Fruit fly (Drosophila melanogaster): ENCODE results near the gene CG5347.
A peak's percentile ranks its signal among the peaks of the same experiment; 100 is the strongest.

The CG5347 gene

dm6 chrX:14810433-14810832 is 33.9 kb downstream of the CG5347 start (continued):
- no peak for TF ChIP-seq CG6808 (GFP tag; optimal IDR thresholded peaks at IDR 0.05)
- no peak for TF ChIP-seq CG4318 (GFP tag; optimal IDR thresholded peaks at IDR 0.05)
- no peak for TF ChIP-seq Hr4 (GFP tag; optimal IDR thresholded peaks at IDR 0.05)
- no peak for TF ChIP-seq CG15336 (GFP tag; IDR thresholded peaks at IDR 0.05)
- TF ChIP-seq Hr38 (GFP tag; optimal IDR thresholded peaks at IDR 0.05) = no peak
- TF ChIP-seq CG3032 (tag; optimal IDR thresholded peaks at IDR 0.05) = no peak
- TF ChIP-seq cyc (GFP tag; optimal IDR thresholded peaks at IDR 0.05) = peak; percentile 15
- TF ChIP-seq lz (GFP tag; optimal IDR thresholded peaks at IDR 0.05) = peak; percentile 17
- TF ChIP-seq CG9139 (GFP tag; optimal IDR thresholded peaks at IDR 0.05) = no peak
- TF ChIP-seq svp (GFP tag) = peak; percentile 75
- peak; percentile 29 for TF ChIP-seq CG32006 (GFP tag; optimal IDR thresholded peaks at IDR 0.05)
- TF ChIP-seq CG16779 (tag; optimal IDR thresholded peaks at IDR 0.05) = no peak

dm6 chrX:14812239-14812638 is 35.7 kb downstream of the CG5347 start:
- TF ChIP-seq Eip78C (GFP tag) (no peak), CG8319 (GFP tag; optimal IDR thresholded peaks at IDR 0.05) (no peak), CG6792 (GFP tag; optimal IDR thresholded peaks at IDR 0.05) (no peak), Eip75B (GFP tag; optimal IDR thresholded peaks at IDR 0.05) (no peak), CG6854 (GFP tag; optimal IDR thresholded peaks at IDR 0.05) (no peak), eg (GFP tag; IDR thresholded peaks at IDR 0.05) (peak; percentile 76), vri (GFP tag; optimal IDR thresholded peaks at IDR 0.05) (no peak), Sox15 (GFP tag; optimal IDR thresholded peaks at IDR 0.05) (no peak), CG4318 (GFP tag; optimal IDR thresholded peaks at IDR 0.05) (peak; percentile 27), CG6808 (GFP tag; optimal IDR thresholded peaks at IDR 0.05) (no peak), Gug (GFP tag; IDR thresholded peaks at IDR 0.05) (peak; percentile 26; the same call in 1 of the 2 replicates), topi (GFP tag; optimal IDR thresholded peaks at IDR 0.05) (no peak), ss (GFP tag; optimal IDR thresholded peaks at IDR 0.05) (no peak), spab (GFP tag; optimal IDR thresholded peaks at IDR 0.05) (no peak), fkh (GFP tag; optimal IDR thresholded peaks at IDR 0.05) (no peak), CG15336 (GFP tag; IDR thresholded peaks at IDR 0.05) (peak; percentile 89), CG9139 (GFP tag; optimal IDR thresholded peaks at IDR 0.05) (no peak), CG16779 (tag; optimal IDR thresholded peaks at IDR 0.05) (no peak), CG6163 (GFP tag; IDR thresholded peaks at IDR 0.05) (peak; percentile 52; the same call in 2 of the 3 replicates), CG10631 (GFP tag; optimal IDR thresholded peaks at IDR 0.05) (peak; percentile 11), CG11762 (GFP tag; optimal IDR thresholded peaks at IDR 0.05; ENCODE audit: insufficient read depth) (no peak), Hr4 (GFP tag; optimal IDR thresholded peaks at IDR 0.05) (peak; percentile 63), dac (GFP tag; optimal IDR thresholded peaks at IDR 0.05) (peak; percentile 31), CG8119 (GFP tag; IDR thresholded peaks at IDR 0.05) (peak; percentile 80), CG8632 (GFP tag; optimal IDR thresholded peaks at IDR 0.05) (no peak), pdm3 (GFP tag; optimal IDR thresholded peaks at IDR 0.05) (peak; percentile 45), CG31627 (GFP tag; optimal IDR thresholded peaks at IDR 0.05) (no peak), OdsH (GFP tag; optimal IDR thresholded peaks at IDR 0.05) (peak; percentile 30), Blimp-1 (GFP tag; optimal IDR thresholded peaks at IDR 0.05) (no peak), achi (GFP tag; optimal IDR thresholded peaks at IDR 0.05) (peak; percentile 27), Lpt (GFP tag; optimal IDR thresholded peaks at IDR 0.05) (peak; percentile 37), fd59A (GFP tag; optimal IDR thresholded peaks at IDR 0.05) (no peak), CG6276 (GFP tag; optimal IDR thresholded peaks at IDR 0.05) (peak; percentile 73), Eip93F (GFP tag; optimal IDR thresholded peaks at IDR 0.05) (no peak), CG10669 (GFP tag; optimal IDR thresholded peaks at IDR 0.05) (no peak), acj6 (GFP tag; optimal IDR thresholded peaks at IDR 0.05) (peak; percentile 7), CG1621 (tag; optimal IDR thresholded peaks at IDR 0.05) (no peak), Met (GFP tag; optimal IDR thresholded peaks at IDR 0.05) (no peak), CG34406 (GFP tag; optimal IDR thresholded peaks at IDR 0.05) (no peak), Sox102F (GFP tag; optimal IDR thresholded peaks at IDR 0.05) (no peak), Sox14 (GFP tag; optimal IDR thresholded peaks at IDR 0.05) (no peak), CG11902 (GFP tag; optimal IDR thresholded peaks at IDR 0.05) (no peak), CG3032 (tag; optimal IDR thresholded peaks at IDR 0.05) (no peak), CG32006 (GFP tag; optimal IDR thresholded peaks at IDR 0.05) (peak; percentile 73), Ets96B (tag; optimal IDR thresholded peaks at IDR 0.05) (no peak), Hr38 (GFP tag; optimal IDR thresholded peaks at IDR 0.05) (no peak), svp (GFP tag) (no peak), cyc (GFP tag; optimal IDR thresholded peaks at IDR 0.05) (no peak)
